Worm (Caenorhabditis elegans): ENCODE data around the gene T19H5.6.

ce11 chrII:9482529-9482928 lies 12.5 kb upstream of the T19H5.6 start:
- TF ChIP-seq ama-1 (optimal IDR thresholded peaks at IDR 0.05) (no peak), tra-4 (tag; optimal IDR thresholded peaks at IDR 0.05) (no peak), ets-7 (tag; optimal IDR thresholded peaks at IDR 0.05) (no peak), aly-1 (tag; optimal IDR thresholded peaks at IDR 0.05) (no peak)

All from whole organism, early embryonic.